Fruit fly (Drosophila melanogaster): ENCODE data around the gene Smg6.

The Smg6 gene

DNA sequence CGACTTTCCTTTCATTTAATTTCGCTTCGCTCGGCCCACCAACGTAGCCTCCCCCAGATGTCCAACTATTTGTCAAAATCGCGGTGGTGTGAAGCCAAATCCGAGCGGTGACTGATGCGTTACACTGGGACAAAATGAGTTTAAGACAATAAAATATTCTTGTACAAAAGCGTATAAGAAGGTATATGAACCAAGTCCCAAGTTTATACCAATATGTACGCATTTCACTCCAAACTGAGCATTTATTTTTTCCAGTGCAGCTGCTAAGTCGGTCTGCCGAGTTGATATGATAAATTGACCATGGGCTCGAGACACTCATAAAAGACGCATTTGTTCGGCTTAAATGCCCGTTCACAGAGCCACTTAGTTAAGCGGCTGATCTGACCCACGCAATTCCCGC is 28.5 kb downstream of the Smg6 start (continued):
- TF ChIP-seq gsb-n (tag; optimal IDR thresholded peaks at IDR 0.05) (peak; percentile 46), CG18599 (GFP tag; optimal IDR thresholded peaks at IDR 0.05) (peak; percentile 43), ATbp (GFP tag; optimal IDR thresholded peaks at IDR 0.05) (peak; percentile 17), CG15269 (tag; optimal IDR thresholded peaks at IDR 0.05) (peak; percentile 66), phol (tag; optimal IDR thresholded peaks at IDR 0.05) (peak; percentile 57), CG33213 (GFP tag; optimal IDR thresholded peaks at IDR 0.05) (peak; percentile 9), jing (GFP tag; optimal IDR thresholded peaks at IDR 0.05) (peak; percentile 62), CG42726 (GFP tag; IDR thresholded peaks at IDR 0.05; ENCODE audit: partially characterized antibody) (no peak), slp2 (GFP tag; optimal IDR thresholded peaks at IDR 0.05) (no peak), CG4282 (GFP tag; optimal IDR thresholded peaks at IDR 0.05) (no peak), CG12104 (GFP tag; optimal IDR thresholded peaks at IDR 0.05) (peak; percentile 9), sob (GFP tag; IDR thresholded peaks at IDR 0.05) (peak; percentile 77), Dref (GFP tag; IDR thresholded peaks at IDR 0.05) (no peak), grau (tag; optimal IDR thresholded peaks at IDR 0.05) (peak; percentile 47), sens (GFP tag) (peak; percentile 90), CG34422 (GFP tag; IDR thresholded peaks at IDR 0.05) (0 out of 3 replicates have a peak, but pooled peaks have one; percentile 17), CG8089 (GFP tag; optimal IDR thresholded peaks at IDR 0.05) (peak; percentile 19), Gsc (GFP tag; IDR thresholded peaks at IDR 0.05) (peak; percentile 17; the same call in 1 of the 2 replicates), unc-4 (GFP tag; IDR thresholded peaks at IDR 0.05; ENCODE audit: partially characterized antibody) (no peak), CG9437 (GFP tag; optimal IDR thresholded peaks at IDR 0.05) (peak; percentile 10), toy (GFP tag; IDR thresholded peaks at IDR 0.05) (no peak), bigmax (GFP tag; optimal IDR thresholded peaks at IDR 0.05) (no peak), CG6689 (GFP tag; IDR thresholded peaks at IDR 0.05) (peak; percentile 67), CG17385 (GFP tag; optimal IDR thresholded peaks at IDR 0.05) (peak; percentile 43), nerfin-2 (GFP tag; IDR thresholded peaks at IDR 0.05; ENCODE audit: partially characterized antibody) (no peak), CG8944 (GFP tag; optimal IDR thresholded peaks at IDR 0.05) (peak; percentile 30), CG11398 (GFP tag; optimal IDR thresholded peaks at IDR 0.05) (peak; percentile 11), CG2678 (tag; optimal IDR thresholded peaks at IDR 0.05) (peak; percentile 69), Rx (GFP tag; IDR thresholded peaks at IDR 0.05) (peak; percentile 63), dysf (GFP tag; IDR thresholded peaks at IDR 0.05) (peak; percentile 79), CG10462 (GFP tag; optimal IDR thresholded peaks at IDR 0.05) (peak; percentile 1), CG8388 (GFP tag; optimal IDR thresholded peaks at IDR 0.05) (no peak), E2f2 (GFP tag; IDR thresholded peaks at IDR 0.05) (peak; percentile 16; the same call in 1 of the 2 replicates), CG15011 (GFP tag; optimal IDR thresholded peaks at IDR 0.05) (no peak), CG31388 (GFP tag; optimal IDR thresholded peaks at IDR 0.05) (peak; percentile 8), vvl (GFP tag; IDR thresholded peaks at IDR 0.05) (peak; percentile 51), fd96Cb (tag; optimal IDR thresholded peaks at IDR 0.05) (peak; percentile 56), Antp (GFP tag; optimal IDR thresholded peaks at IDR 0.05) (peak; percentile 23), CG4424 (GFP tag; optimal IDR thresholded peaks at IDR 0.05) (peak; percentile 58), CG3163 (GFP tag; optimal IDR thresholded peaks at IDR 0.05) (peak; percentile 13), Ptx1 (GFP tag; IDR thresholded peaks at IDR 0.05) (peak; percentile 76), tap (tag; optimal IDR thresholded peaks at IDR 0.05) (peak; percentile 45), Blimp-1 (GFP tag; optimal IDR thresholded peaks at IDR 0.05) (peak; percentile 65), CG33557 (GFP tag; optimal IDR thresholded peaks at IDR 0.05) (no peak), sens-2 (GFP tag; IDR thresholded peaks at IDR 0.05) (no peak), lab (GFP tag; optimal IDR thresholded peaks at IDR 0.05) (peak; percentile 75), CG7357 (GFP tag; IDR thresholded peaks at IDR 0.05) (peak; percentile 45; the same call in 2 of the 3 replicates), CG30403 (GFP tag; optimal IDR thresholded peaks at IDR 0.05) (peak; percentile 32), nmo (GFP tag; optimal IDR thresholded peaks at IDR 0.05) (peak; percentile 70), en (GFP tag; optimal IDR thresholded peaks at IDR 0.05) (no peak), CG2875 (GFP tag; optimal IDR thresholded peaks at IDR 0.05) (peak; percentile 1)

All from whole organism, embryonic.